Worm (Caenorhabditis elegans) whole organism, late embryonic: ENCODE data around the gene Y54F10AM.11.

Experiments
- C08G9.2 ChIP-seq: sonication (generic microtip); optimal IDR thresholded peaks from 2 replicates; lab custom pipeline; 2016; ENCODE audit warnings: mild to moderate bottlenecking, missing genetic modification characterization, moderate library complexity, missing compliant biosample characterization
- T23F11.4 ChIP-seq: fragments of 200-800 bp; sonication (Bioruptor generic); optimal IDR thresholded peaks from 2 replicates; lab custom pipeline; 2018; ENCODE audit warnings: mild to moderate bottlenecking, missing genetic modification characterization, missing compliant biosample characterization
- Y22D7AL.16 ChIP-seq: sonication (generic microtip); optimal IDR thresholded peaks from 2 replicates; lab custom pipeline; 2016; ENCODE audit warnings: missing genetic modification characterization, missing compliant biosample characterization
- ahr-1 ChIP-seq: sonication (generic microtip); optimal IDR thresholded peaks from 2 replicates; lab custom pipeline; 2016; ENCODE audit warnings: missing genetic modification characterization, missing compliant biosample characterization
- ceh-14 ChIP-seq: sonication (generic microtip); optimal IDR thresholded peaks from 2 replicates; lab custom pipeline; 2016; ENCODE audit warnings: missing genotype, missing genetic modification characterization, missing compliant biosample characterization
- ceh-18 ChIP-seq: sonication (generic microtip); optimal IDR thresholded peaks from 2 replicates; lab custom pipeline; 2016; ENCODE audit warnings: missing genetic modification characterization, missing compliant biosample characterization
- ceh-19 ChIP-seq: fragments of 200-800 bp; sonication (Bioruptor generic); optimal IDR thresholded peaks from 2 replicates; lab custom pipeline; 2018; ENCODE audit warnings: mild to moderate bottlenecking, missing genetic modification characterization, missing compliant biosample characterization
- ceh-2 ChIP-seq: sonication (generic microtip); optimal IDR thresholded peaks from 2 replicates; lab custom pipeline; 2016; ENCODE audit warnings: missing genotype, missing genetic modification characterization, missing compliant biosample characterization
- ceh-24 ChIP-seq: sonication (generic microtip); optimal IDR thresholded peaks from 2 replicates; lab custom pipeline; 2016; ENCODE audit warnings: mild to moderate bottlenecking, missing genetic modification characterization, missing compliant biosample characterization
- ceh-30 ChIP-seq: fragments of 150-350 bp; optimal IDR thresholded peaks from 2 replicates; lab custom pipeline; 2014; ENCODE audit warnings: missing biosample characterization, missing genetic modification characterization
- ceh-31 ChIP-seq: sonication (generic microtip); optimal IDR thresholded peaks from 2 replicates; lab custom pipeline; 2016; ENCODE audit warnings: missing genetic modification characterization, missing compliant biosample characterization
- ceh-48 ChIP-seq: sonication (generic microtip); optimal IDR thresholded peaks from 2 replicates; lab custom pipeline; 2016; ENCODE audit warnings: missing genetic modification characterization, inconsistent platforms, missing compliant biosample characterization
- ceh-6 ChIP-seq: fragments of 200-800 bp; sonication (Bioruptor generic); optimal IDR thresholded peaks from 2 replicates; lab custom pipeline; 2018; ENCODE audit warnings: mild to moderate bottlenecking, missing genetic modification characterization, missing compliant biosample characterization
- ceh-9 ChIP-seq: sonication (generic microtip); optimal IDR thresholded peaks from 2 replicates; lab custom pipeline; 2016; ENCODE audit warnings: mild to moderate bottlenecking, missing genetic modification characterization, inconsistent platforms, missing compliant biosample characterization
- dve-1 ChIP-seq: sonication (generic microtip); optimal IDR thresholded peaks from 2 replicates; lab custom pipeline; 2017; ENCODE audit warnings: antibody characterized with exemption, mild to moderate bottlenecking, missing genetic modification characterization, missing compliant biosample characterization
- elt-4 ChIP-seq: sonication (generic microtip); optimal IDR thresholded peaks from 2 replicates; lab custom pipeline; 2016; ENCODE audit warnings: missing genetic modification characterization, missing compliant biosample characterization
- ets-4 ChIP-seq: sonication (generic microtip); optimal IDR thresholded peaks from 2 replicates; lab custom pipeline; 2016; ENCODE audit warnings: missing genetic modification characterization, missing compliant biosample characterization
- eyg-1 ChIP-seq: sonication (generic microtip); optimal IDR thresholded peaks from 2 replicates; lab custom pipeline; 2016; ENCODE audit warnings: missing genotype, missing genetic modification characterization, missing compliant biosample characterization
- fkh-10 ChIP-seq: fragments of 150-350 bp; optimal IDR thresholded peaks from 2 replicates; lab custom pipeline; 2014; ENCODE audit warnings: missing biosample characterization, missing genetic modification reagents, missing genetic modification characterization
- fkh-6 ChIP-seq: sonication (generic microtip); optimal IDR thresholded peaks from 2 replicates; lab custom pipeline; 2016; ENCODE audit warnings: missing genetic modification characterization, missing compliant biosample characterization
- gmeb-2 ChIP-seq: sonication (generic microtip); optimal IDR thresholded peaks from 2 replicates; lab custom pipeline; 2016; ENCODE audit warnings: missing genetic modification characterization, inconsistent platforms, missing compliant biosample characterization
- hlh-13 ChIP-seq: fragments of 200-800 bp; sonication (Bioruptor generic); optimal IDR thresholded peaks from 2 replicates; lab custom pipeline; 2018; ENCODE audit warnings: mild to moderate bottlenecking, missing genetic modification characterization, missing compliant biosample characterization
- hlh-15 ChIP-seq: sonication (generic microtip); optimal IDR thresholded peaks from 2 replicates; lab custom pipeline; 2016; ENCODE audit warnings: missing genetic modification characterization, missing compliant biosample characterization
- hlh-6 ChIP-seq: sonication (generic microtip); optimal IDR thresholded peaks from 2 replicates; lab custom pipeline; 2016; ENCODE audit warnings: missing genotype, missing genetic modification characterization, missing compliant biosample characterization
- hlh-8 ChIP-seq: sonication (generic microtip); optimal IDR thresholded peaks from 2 replicates; lab custom pipeline; 2016; ENCODE audit warnings: missing genotype, missing genetic modification characterization, missing compliant biosample characterization
- lim-6 ChIP-seq: sonication (generic microtip); optimal IDR thresholded peaks from 2 replicates; lab custom pipeline; 2016; ENCODE audit warnings: missing genetic modification characterization, missing compliant biosample characterization
- lin-11 ChIP-seq: fragments of 200-800 bp; sonication (Bioruptor generic); optimal IDR thresholded peaks from 2 replicates; lab custom pipeline; 2018; ENCODE audit warnings: mild to moderate bottlenecking, missing genetic modification characterization, missing compliant biosample characterization
- madf-2 ChIP-seq: sonication (generic microtip); optimal IDR thresholded peaks from 2 replicates; lab custom pipeline; 2017; ENCODE audit warnings: missing genetic modification characterization, missing compliant biosample characterization
- nfya-1 ChIP-seq: sonication (generic microtip); optimal IDR thresholded peaks from 2 replicates; lab custom pipeline; 2017; ENCODE audit warnings: missing genetic modification characterization, mild to moderate bottlenecking, missing compliant biosample characterization, antibody characterized with exemption, moderate library complexity
- nhr-11 ChIP-seq: fragments of 150-350 bp; optimal IDR thresholded peaks from 2 replicates; lab custom pipeline; 2014; ENCODE audit warnings: missing biosample characterization, missing genetic modification characterization
- npax-4 ChIP-seq: sonication (generic microtip); optimal IDR thresholded peaks from 2 replicates; lab custom pipeline; 2016; ENCODE audit warnings: missing genetic modification characterization, missing compliant biosample characterization
- pat-9 ChIP-seq: fragments of 200-800 bp; sonication (Bioruptor generic); optimal IDR thresholded peaks from 2 replicates; lab custom pipeline; 2018; ENCODE audit warnings: mild to moderate bottlenecking, missing genetic modification characterization, moderate library complexity, missing compliant biosample characterization
- pax-1 ChIP-seq: fragments of 150-350 bp; optimal IDR thresholded peaks from 2 replicates; lab custom pipeline; 2014; ENCODE audit warnings: missing biosample characterization, missing genetic modification characterization
- pha-4 ChIP-seq: fragments of 150-350 bp; optimal IDR thresholded peaks from 2 replicates; lab custom pipeline; 2018; ENCODE audit warnings: missing biosample characterization, missing genetic modification reagents, missing genetic modification characterization
- pros-1 ChIP-seq: fragments of 150-350 bp; optimal IDR thresholded peaks from 2 replicates; lab custom pipeline; 2014; ENCODE audit warnings: missing biosample characterization, missing genetic modification reagents, missing genetic modification characterization
- ref-2 ChIP-seq: sonication (generic microtip); optimal IDR thresholded peaks from 2 replicates; lab custom pipeline; 2016; ENCODE audit warnings: missing genetic modification characterization, missing compliant biosample characterization
- rnt-1 ChIP-seq: sonication (generic microtip); optimal IDR thresholded peaks from 2 replicates; lab custom pipeline; 2016; ENCODE audit warnings: missing genetic modification characterization, missing compliant biosample characterization
- sdc-2 ChIP-seq: sonication (generic microtip); optimal IDR thresholded peaks from 2 replicates; lab custom pipeline; 2016; ENCODE audit warnings: missing genotype, missing genetic modification characterization, missing compliant biosample characterization
- sox-2 ChIP-seq: fragments of 200-800 bp; sonication (Bioruptor generic); IDR thresholded peaks from 2 replicates; pipeline ENCODE4 v1.3.6; 2022; ENCODE audit warnings: missing genetic modification reagents, missing genetic modification characterization, missing compliant biosample characterization
- syd-9 ChIP-seq: sonication (generic microtip); optimal IDR thresholded peaks from 2 replicates; lab custom pipeline; 2016; ENCODE audit warnings: mild to moderate bottlenecking, missing genetic modification characterization, moderate library complexity, missing compliant biosample characterization
- tbx-2 ChIP-seq: sonication (generic microtip); optimal IDR thresholded peaks from 2 replicates; lab custom pipeline; 2016; ENCODE audit warnings: missing genetic modification characterization, missing compliant biosample characterization
- tbx-7 ChIP-seq: sonication (generic microtip); optimal IDR thresholded peaks from 2 replicates; lab custom pipeline; 2016; ENCODE audit warnings: missing genotype, missing genetic modification characterization, missing compliant biosample characterization
- ttx-3 ChIP-seq: sonication (generic microtip); optimal IDR thresholded peaks from 2 replicates; lab custom pipeline; 2016; ENCODE audit warnings: missing genetic modification reagents, missing genetic modification characterization, missing compliant biosample characterization
- unc-3 ChIP-seq, 2 experiments: fragments of 200-800 bp in 1 of 2; sonication (Bioruptor generic) in 1 of 2; sonication (generic microtip) in 1 of 2; conservative IDR thresholded peaks in 1 of 2; optimal IDR thresholded peaks in 1 of 2; 2 replicates each; pipeline versions ENCODE4 v1.3.6 to Lab custom; 2016 to 2022; ENCODE audit warnings: missing compliant biosample characterization in 2 of 2, missing genetic modification characterization in 2 of 2, missing genetic modification reagents in 1 of 2
- unc-42 ChIP-seq: sonication (generic microtip); optimal IDR thresholded peaks from 2 replicates; lab custom pipeline; 2016; ENCODE audit warnings: missing genotype, missing genetic modification characterization, missing compliant biosample characterization
- unc-86 ChIP-seq: sonication (generic microtip); optimal IDR thresholded peaks from 2 replicates; lab custom pipeline; 2016; ENCODE audit warnings: missing genetic modification characterization, missing compliant biosample characterization
- zip-5 ChIP-seq: sonication (generic microtip); optimal IDR thresholded peaks from 2 replicates; lab custom pipeline; 2016; ENCODE audit warnings: missing genetic modification characterization, missing compliant biosample characterization
- ztf-16 ChIP-seq: sonication (generic microtip); optimal IDR thresholded peaks from 2 replicates; lab custom pipeline; 2017; ENCODE audit warnings: missing genetic modification characterization, missing compliant biosample characterization

Y54F10AM.11 gene

DNA sequence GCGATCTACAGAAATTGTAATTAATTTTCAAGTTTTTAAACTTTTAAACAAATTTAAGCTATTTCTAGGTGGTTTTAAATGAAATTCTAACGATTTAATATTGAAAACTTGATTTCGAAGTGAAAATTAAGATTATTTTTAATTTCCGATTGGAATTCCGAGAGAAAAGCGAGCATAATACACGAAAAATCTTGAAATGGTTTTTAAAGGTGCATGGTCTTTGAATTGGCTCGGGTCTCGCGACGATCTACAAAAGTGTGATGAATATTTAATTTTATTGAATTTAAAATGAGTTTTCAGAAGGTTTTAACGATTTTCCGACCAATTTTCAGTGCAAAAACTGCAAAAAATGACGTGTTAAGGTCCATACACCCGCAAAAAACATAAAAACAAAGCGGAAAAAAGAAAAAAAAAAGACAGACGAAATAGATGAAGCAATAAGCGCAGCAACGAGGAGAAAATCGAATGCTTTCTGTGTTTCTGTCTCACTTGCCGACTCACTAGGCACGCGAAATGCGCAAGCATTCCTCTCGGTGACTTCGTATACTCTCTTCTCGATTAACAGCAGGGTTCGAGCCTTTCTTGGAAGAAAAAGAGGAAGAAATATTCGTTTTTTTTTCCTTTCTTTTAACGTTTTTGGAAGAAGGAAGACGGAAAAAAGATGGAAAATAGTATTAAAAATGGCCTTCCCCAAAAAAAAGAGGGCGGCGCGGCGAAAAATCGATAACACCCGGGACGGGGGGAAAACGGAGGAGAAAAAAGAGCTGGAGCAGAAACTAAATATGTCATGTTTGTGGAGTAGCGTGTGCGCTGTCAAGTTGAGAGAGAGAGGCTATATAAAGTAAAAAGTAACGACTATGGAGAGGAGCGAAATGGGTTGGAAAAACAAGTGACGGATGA lies 12.8 kb upstream of the Y54F10AM.11 start:
- TF ChIP-seq Y22D7AL.16 (tag; lab: Kevin White, UChicago) = no peak
- peak; percentile 45 for TF ChIP-seq ceh-48 (tag; lab: Kevin White, UChicago)
- no peak for TF ChIP-seq npax-4 (tag; lab: Kevin White, UChicago)
- TF ChIP-seq nfya-1 = peak; percentile 57
- TF ChIP-seq unc-3 (GFP tag; conservative IDR thresholded peaks at IDR 0.05; lab: Robert Waterston, UW) = no peak
- peak; percentile 29 for TF ChIP-seq unc-3 (tag; optimal IDR thresholded peaks at IDR 0.05; lab: Kevin White, UChicago)
- TF ChIP-seq nhr-11 (tag; lab: Kevin White, UChicago) = no peak
- TF ChIP-seq ceh-30 (tag; lab: Kevin White, UChicago) = no peak
- TF ChIP-seq ets-4 = no peak
- no peak for TF ChIP-seq pha-4
- no peak for TF ChIP-seq elt-4 (tag; lab: Kevin White, UChicago)
- TF ChIP-seq unc-42 (tag; lab: Kevin White, UChicago) = peak; percentile 54
- TF ChIP-seq pat-9 (tag; lab: Kevin White, UChicago) = no peak
- peak; percentile 20 for TF ChIP-seq lin-11 (tag; lab: Kevin White, UChicago)
- peak; percentile 43 for TF ChIP-seq ceh-19 (GFP tag; lab: Kevin White, UChicago)
- no peak for TF ChIP-seq zip-5 (tag; lab: Kevin White, UChicago)
- TF ChIP-seq lim-6 (tag; lab: Kevin White, UChicago) = no peak
- no peak for TF ChIP-seq T23F11.4 (GFP tag; lab: Kevin White, UChicago)
- TF ChIP-seq ref-2 (tag; lab: Kevin White, UChicago) = no peak
- no peak for TF ChIP-seq hlh-8 (tag; lab: Kevin White, UChicago)
- no peak for TF ChIP-seq ceh-6 (GFP tag; lab: Kevin White, UChicago)
- no peak for TF ChIP-seq hlh-6 (tag; lab: Kevin White, UChicago)
- TF ChIP-seq sdc-2 = no peak
- no peak for TF ChIP-seq fkh-10 (GFP tag; lab: Kevin White, UChicago)
- no peak for TF ChIP-seq fkh-6 (tag; lab: Kevin White, UChicago)
- TF ChIP-seq eyg-1 (tag; lab: Kevin White, UChicago) = no peak
- TF ChIP-seq gmeb-2 = peak; percentile 12
- peak; percentile 69 for TF ChIP-seq ceh-31 (tag; lab: Kevin White, UChicago)
- TF ChIP-seq ceh-18 (tag; lab: Kevin White, UChicago) = peak; percentile 34
- TF ChIP-seq sox-2 = no peak
- TF ChIP-seq pros-1 = no peak
- TF ChIP-seq madf-2 = peak; percentile 46
- TF ChIP-seq pax-1 (tag; lab: Kevin White, UChicago) = no peak
- no peak for TF ChIP-seq C08G9.2 (tag; lab: Kevin White, UChicago)
- TF ChIP-seq syd-9 = no peak
- no peak for TF ChIP-seq ceh-2 (tag; lab: Kevin White, UChicago)
- TF ChIP-seq tbx-7 (tag; lab: Kevin White, UChicago) = no peak
- TF ChIP-seq hlh-15 = no peak
- no peak for TF ChIP-seq ceh-24 (tag; lab: Kevin White, UChicago)
- no peak for TF ChIP-seq ceh-14 (tag; lab: Kevin White, UChicago)
- TF ChIP-seq ztf-16 (tag; lab: Kevin White, UChicago) = no peak
- no peak for TF ChIP-seq dve-1 (tag; lab: Kevin White, UChicago)
- TF ChIP-seq hlh-13 (GFP tag; lab: Kevin White, UChicago) = no peak
- no peak for TF ChIP-seq ceh-9 (tag; lab: Kevin White, UChicago)
- no peak for TF ChIP-seq ttx-3 (tag; lab: Kevin White, UChicago)
- peak; percentile 49 for TF ChIP-seq tbx-2 (tag; lab: Kevin White, UChicago)
- no peak for TF ChIP-seq rnt-1 (tag; lab: Kevin White, UChicago)
- no peak for TF ChIP-seq ahr-1
- no peak for TF ChIP-seq unc-86
